Worm (Caenorhabditis elegans) whole organism, L2 larva: ENCODE results near the gene sqst-2.
A peak's percentile ranks its signal among the peaks of the same experiment; 100 is the strongest.

Experiments used
- C34F6.9 ChIP-seq: fragments of 150-350 bp; optimal IDR thresholded peaks from 2 replicates; lab custom pipeline; 2014; ENCODE audit warnings: missing biosample characterization, missing genetic modification characterization
- F13H6.1 ChIP-seq: sonication (generic microtip); optimal IDR thresholded peaks from 2 replicates; lab custom pipeline; 2016; ENCODE audit warnings: missing genetic modification characterization, missing compliant biosample characterization
- R02D3.7 ChIP-seq: fragments of 150-350 bp; optimal IDR thresholded peaks from 2 replicates; lab custom pipeline; 2014; ENCODE audit warnings: missing biosample characterization, missing genetic modification characterization
- Y55F3AM.14 ChIP-seq: fragments of 200-800 bp; sonication (Bioruptor generic); optimal IDR thresholded peaks from 2 replicates; lab custom pipeline; 2018; ENCODE audit warnings: mild to moderate bottlenecking, missing genetic modification characterization, missing compliant biosample characterization
- alr-1 ChIP-seq: fragments of 150-350 bp; optimal IDR thresholded peaks from 2 replicates; lab custom pipeline; 2014; ENCODE audit warnings: missing biosample characterization, missing genetic modification characterization
- aly-2 ChIP-seq: fragments of 150-350 bp; optimal IDR thresholded peaks from 2 replicates; lab custom pipeline; 2014; ENCODE audit warnings: missing biosample characterization, missing genetic modification characterization
- blmp-1 ChIP-seq: sonication (generic microtip); optimal IDR thresholded peaks from 2 replicates; lab custom pipeline; 2017; ENCODE audit warnings: missing genetic modification characterization, mild to moderate bottlenecking, missing compliant biosample characterization, antibody characterized with exemption, moderate library complexity; ENCODE audit not compliant: insufficient read depth
- ceh-16 ChIP-seq: fragments of 150-350 bp; optimal IDR thresholded peaks from 2 replicates; lab custom pipeline; 2014; ENCODE audit warnings: missing biosample characterization, missing genetic modification characterization
- ceh-82 ChIP-seq: fragments of 150-350 bp; optimal IDR thresholded peaks from 2 replicates; lab custom pipeline; 2014; ENCODE audit warnings: missing biosample characterization, missing genetic modification characterization
- crh-2 ChIP-seq: sonication (generic microtip); optimal IDR thresholded peaks from 2 replicates; lab custom pipeline; 2017; ENCODE audit warnings: missing biosample characterization, missing genetic modification characterization
- egl-27 ChIP-seq: sonication (generic microtip); optimal IDR thresholded peaks from 3 replicates; lab custom pipeline; 2017; ENCODE audit warnings: missing biosample characterization, missing genetic modification reagents, missing genetic modification characterization
- elt-3 ChIP-seq: sonication (generic microtip); optimal IDR thresholded peaks from 2 replicates; lab custom pipeline; 2017; ENCODE audit warnings: missing biosample characterization, missing genetic modification characterization
- fos-1 ChIP-seq: fragments of 150-350 bp; optimal IDR thresholded peaks from 2 replicates; lab custom pipeline; 2014; ENCODE audit warnings: missing biosample characterization, missing genetic modification characterization
- gmeb-1 ChIP-seq: fragments of 150-350 bp; optimal IDR thresholded peaks from 2 replicates; lab custom pipeline; 2014; ENCODE audit warnings: missing biosample characterization, missing genetic modification characterization
- lin-13 ChIP-seq: fragments of 150-350 bp; optimal IDR thresholded peaks from 2 replicates; lab custom pipeline; 2014; ENCODE audit warnings: missing biosample characterization, missing genetic modification reagents, missing genetic modification characterization
- lsy-2 ChIP-seq, 2 experiments: fragments of 150-350 bp in 1 of 2; sonication (generic microtip) in 1 of 2; optimal IDR thresholded peaks; 2 replicates each; lab custom pipeline; 2014 to 2017; ENCODE audit warnings: missing biosample characterization in 2 of 2, missing genetic modification characterization in 2 of 2
- nhr-10 ChIP-seq: sonication (generic microtip); optimal IDR thresholded peaks from 2 replicates; lab custom pipeline; 2017; ENCODE audit warnings: missing biosample characterization, missing genetic modification characterization
- nhr-12 ChIP-seq: fragments of 150-350 bp; optimal IDR thresholded peaks from 2 replicates; lab custom pipeline; 2014; ENCODE audit warnings: missing biosample characterization, missing genetic modification characterization
- nhr-129 ChIP-seq: fragments of 150-350 bp; optimal IDR thresholded peaks from 2 replicates; lab custom pipeline; 2014; ENCODE audit warnings: missing biosample characterization, missing genetic modification characterization
- nhr-23 ChIP-seq: fragments of 150-350 bp; optimal IDR thresholded peaks from 2 replicates; lab custom pipeline; 2014; ENCODE audit warnings: missing biosample characterization, missing genetic modification reagents, missing genetic modification characterization
- nhr-237 ChIP-seq: fragments of 150-350 bp; optimal IDR thresholded peaks from 2 replicates; lab custom pipeline; 2014; ENCODE audit warnings: missing biosample characterization, missing genetic modification characterization
- nhr-25 ChIP-seq: fragments of 150-350 bp; sonication (generic microtip); optimal IDR thresholded peaks from 3 replicates; lab custom pipeline; 2014; ENCODE audit warnings: missing biosample characterization, missing genetic modification characterization
- nhr-77 ChIP-seq: fragments of 150-350 bp; optimal IDR thresholded peaks from 2 replicates; lab custom pipeline; 2014; ENCODE audit warnings: missing biosample characterization, missing genetic modification characterization
- sma-3 ChIP-seq: sonication (generic microtip); optimal IDR thresholded peaks from 2 replicates; lab custom pipeline; 2016; ENCODE audit warnings: missing genetic modification reagents, missing genetic modification characterization, missing compliant biosample characterization
- sma-9 ChIP-seq, 2 experiments: fragments of 150-350 bp in 1 of 2; sonication (generic microtip) in 1 of 2; optimal IDR thresholded peaks; 2 replicates each; lab custom pipeline; 2014 to 2016; ENCODE audit warnings: missing genetic modification characterization in 2 of 2, mild to moderate bottlenecking in 1 of 2, missing biosample characterization in 1 of 2, missing compliant biosample characterization in 1 of 2, missing genetic modification reagents in 1 of 2, moderate library complexity in 1 of 2
- unc-55 ChIP-seq: fragments of 150-350 bp; sonication (generic microtip); optimal IDR thresholded peaks from 3 replicates; lab custom pipeline; 2014; ENCODE audit warnings: missing biosample characterization, missing genetic modification reagents, missing genetic modification characterization
- unc-62 ChIP-seq: fragments of 150-350 bp; optimal IDR thresholded peaks from 2 replicates; lab custom pipeline; 2014; ENCODE audit warnings: missing biosample characterization, missing genetic modification reagents, missing genetic modification characterization
- zag-1 ChIP-seq: fragments of 150-350 bp; optimal IDR thresholded peaks from 2 replicates; lab custom pipeline; 2014; ENCODE audit warnings: missing biosample characterization, missing genetic modification characterization
- ztf-4 ChIP-seq: fragments of 150-350 bp; optimal IDR thresholded peaks from 2 replicates; lab custom pipeline; 2014; ENCODE audit warnings: missing biosample characterization, missing genetic modification characterization

Gene sqst-2

ce11 chrIV:7310410-7310809 is 18.4 kb downstream of the sqst-2 start, which contains the start of gene grl-4:
Gene grl-4, minus strand, starts transcription at chrIV:7310760.
- TF ChIP-seq nhr-12 (tag; lab: Kevin White, UChicago) (no peak), lsy-2 (tag; optimal IDR thresholded peaks at IDR 0.05; lab: Kevin White, UChicago) (no peak), Y55F3AM.14 (peak; percentile 3), ztf-4 (tag; lab: Kevin White, UChicago) (no peak), nhr-129 (tag; lab: Kevin White, UChicago) (no peak), sma-9 (GFP tag; optimal IDR thresholded peaks at IDR 0.05; lab: Kevin White, UChicago) (no peak), sma-9 (tag; optimal IDR thresholded peaks at IDR 0.05; lab: Kevin White, UChicago) (no peak), unc-62 (GFP tag; lab: Kevin White, UChicago) (no peak), nhr-77 (tag; lab: Kevin White, UChicago) (no peak)
- TF ChIP-seq, all 48 proteins: peak for 1

ce11 chrIV:7309678-7310077 is 19.1 kb downstream of the sqst-2 start:
- TF ChIP-seq nhr-25 (tag; lab: Kevin White, UChicago) (peak; percentile 65), nhr-10 (tag; lab: Kevin White, UChicago) (no peak), crh-2 (tag; lab: Kevin White, UChicago) (peak; percentile 19)

ce11 chrIV:7308974-7309373 is 19.8 kb downstream of the sqst-2 start, which contains the start of gene F42C5.6:
Gene F42C5.6, minus strand, starts transcription at chrIV:7309074.
- TF ChIP-seq ceh-82 (tag; lab: Kevin White, UChicago) = no peak
- no peak for TF ChIP-seq nhr-12 (tag; lab: Kevin White, UChicago)
- TF ChIP-seq nhr-129 (tag; lab: Kevin White, UChicago) = no peak
- no peak for TF ChIP-seq unc-55
- TF ChIP-seq elt-3 (tag; lab: Kevin White, UChicago) = no peak
- no peak for TF ChIP-seq lin-13
- TF ChIP-seq nhr-25 (tag; lab: Kevin White, UChicago) = no peak

ce11 chrIV:7305325-7305724 is 23.4 kb downstream of the sqst-2 start, which contains the start of gene npr-27:
Gene npr-27, plus strand, starts transcription at chrIV:7305625.
- no peak for TF ChIP-seq R02D3.7
- no peak for TF ChIP-seq ceh-16 (tag; lab: Kevin White, UChicago)
- no peak for TF ChIP-seq nhr-237 (tag; lab: Kevin White, UChicago)
- no peak for TF ChIP-seq fos-1 (tag; lab: Kevin White, UChicago)
- no peak for TF ChIP-seq nhr-12 (tag; lab: Kevin White, UChicago)
- TF ChIP-seq C34F6.9 (tag; lab: Kevin White, UChicago) = no peak

ce11 chrIV:7301481-7301880 is 27.3 kb downstream of the sqst-2 start:
- TF ChIP-seq zag-1 (tag; lab: Kevin White, UChicago) (no peak), Y55F3AM.14 (no peak), nhr-23 (tag; lab: Kevin White, UChicago) (no peak)
- TF ChIP-seq, all 48 proteins: peak for 0

- no peak for TF ChIP-seq Y55F3AM.14
- TF ChIP-seq sma-3 = no peak
Measured at ce11 chrIV:7294121-7294520, 34.7 kb downstream of the sqst-2 start, which contains the start of gene F42C5.5. Gene F42C5.5, minus strand, starts transcription at chrIV:7294221.

ce11 chrIV:7291957-7292356 is 36.8 kb downstream of the sqst-2 start, which contains the start of gene F42C5.4:
Gene F42C5.4, minus strand, starts transcription at chrIV:7292127.
- TF ChIP-seq ceh-82 (tag; lab: Kevin White, UChicago) = no peak
- no peak for TF ChIP-seq egl-27
- TF ChIP-seq unc-62 (GFP tag; lab: Kevin White, UChicago) = no peak
- no peak for TF ChIP-seq sma-9 (GFP tag; optimal IDR thresholded peaks at IDR 0.05; lab: Kevin White, UChicago)
- no peak for TF ChIP-seq sma-9 (tag; optimal IDR thresholded peaks at IDR 0.05; lab: Kevin White, UChicago)
- TF ChIP-seq alr-1 (tag; lab: Kevin White, UChicago) = no peak
- TF ChIP-seq blmp-1 (tag; lab: Kevin White, UChicago) = no peak
- no peak for TF ChIP-seq aly-2 (tag; lab: Kevin White, UChicago)

ce11 chrIV:7291066-7291465 is 37.7 kb downstream of the sqst-2 start:
- TF ChIP-seq nhr-129 (tag; lab: Kevin White, UChicago) = peak; percentile 14
- peak; percentile 8 for TF ChIP-seq gmeb-1 (tag; lab: Kevin White, UChicago)
- TF ChIP-seq F13H6.1 (tag; lab: Kevin White, UChicago) = no peak
- TF ChIP-seq nhr-23 (tag; lab: Kevin White, UChicago) = no peak
- no peak for TF ChIP-seq Y55F3AM.14
- no peak for TF ChIP-seq ceh-82 (tag; lab: Kevin White, UChicago)
- TF ChIP-seq C34F6.9 (tag; lab: Kevin White, UChicago) = peak; percentile 0
- TF ChIP-seq unc-55 = peak; percentile 19
- peak; percentile 19 for TF ChIP-seq fos-1 (tag; lab: Kevin White, UChicago)
- peak; percentile 10 for TF ChIP-seq crh-2 (tag; lab: Kevin White, UChicago)
